Fruit fly (Drosophila melanogaster) whole organism, embryonic: ENCODE results near the gene mRpL15.

Experiments used
- CG10431 ChIP-seq: fragments of 200-800 bp; sonication (Bioruptor generic); optimal IDR thresholded peaks from 3 replicates; lab custom pipeline; 2018; ENCODE audit warnings: missing biosample characterization, mild to moderate bottlenecking, missing genetic modification characterization
- CG1233 ChIP-seq: fragments of 200-800 bp; sonication (Bioruptor generic); optimal IDR thresholded peaks from 4 replicates; lab custom pipeline; 2018; ENCODE audit warnings: missing biosample characterization, mild to moderate bottlenecking, missing genetic modification characterization
- CG13296 ChIP-seq: fragments of 200-800 bp; sonication (Bioruptor generic); optimal IDR thresholded peaks from 3 replicates; lab custom pipeline; 2018; ENCODE audit warnings: missing biosample characterization, mild to moderate bottlenecking, missing genetic modification characterization
- CG14441 ChIP-seq: fragments of 200-800 bp; sonication (Bioruptor generic); IDR thresholded peaks from 2 replicates; pipeline ENCODE4 v1.3.6; 2022; ENCODE audit warnings: missing biosample characterization, missing genetic modification characterization
- CG14667 ChIP-seq: fragments of 200-800 bp; sonication (Bioruptor generic); IDR thresholded peaks from 2 replicates; pipeline ENCODE4 v1.3.6; 2022; ENCODE audit warnings: missing biosample characterization, missing genetic modification characterization
- CG14860 ChIP-seq: fragments of 200-800 bp; sonication (Bioruptor generic); IDR thresholded peaks from 3 replicates; pipeline ENCODE4 v1.3.6; 2022; ENCODE audit warnings: missing biosample characterization, missing genetic modification characterization; ENCODE audit not compliant: partially characterized antibody
- CG15011 ChIP-seq: fragments of 200-800 bp; sonication (Bioruptor generic); optimal IDR thresholded peaks from 3 replicates; lab custom pipeline; 2018; ENCODE audit warnings: missing biosample characterization, mild to moderate bottlenecking, missing genetic modification characterization
- CG15601 ChIP-seq: fragments of 200-800 bp; sonication (Bioruptor generic); optimal IDR thresholded peaks from 3 replicates; lab custom pipeline; 2019; ENCODE audit warnings: missing biosample characterization, mild to moderate bottlenecking, missing genetic modification characterization, moderate library complexity
- CG18619 ChIP-seq: fragments of 200-800 bp; sonication (Bioruptor generic); optimal IDR thresholded peaks from 3 replicates; lab custom pipeline; 2017; ENCODE audit warnings: missing biosample characterization, mild to moderate bottlenecking, missing genetic modification characterization
- CG2875 ChIP-seq: fragments of 200-800 bp; sonication (Bioruptor generic); optimal IDR thresholded peaks from 2 replicates; lab custom pipeline; 2017; ENCODE audit warnings: missing biosample characterization, mild to moderate bottlenecking, missing genetic modification characterization, missing genetic modification reagents
- CG30403 ChIP-seq: fragments of 200-800 bp; sonication (Bioruptor generic); optimal IDR thresholded peaks from 3 replicates; lab custom pipeline; 2016; ENCODE audit warnings: missing biosample characterization, missing genetic modification characterization
- CG32532 ChIP-seq: fragments of 200-800 bp; sonication (Bioruptor generic); IDR thresholded peaks from 2 replicates; pipeline ENCODE4 v1.3.6; 2022; ENCODE audit warnings: missing biosample characterization, missing genetic modification characterization
- CG32772 ChIP-seq: fragments of 200-800 bp; sonication (Bioruptor generic); IDR thresholded peaks from 2 replicates; pipeline ENCODE4 v1.3.6; 2022; ENCODE audit warnings: missing biosample characterization, missing genetic modification characterization
- CG33557 ChIP-seq: fragments of 200-800 bp; sonication (Bioruptor generic); optimal IDR thresholded peaks from 2 replicates; lab custom pipeline; 2019; ENCODE audit warnings: missing biosample characterization, mild to moderate bottlenecking, missing genetic modification characterization, moderate library complexity
- CG4360 ChIP-seq: fragments of 200-800 bp; sonication (Bioruptor generic); IDR thresholded peaks from 2 replicates; pipeline ENCODE4 v1.3.6; 2022; ENCODE audit warnings: missing biosample characterization, missing genetic modification characterization
- CG6654 ChIP-seq: fragments of 200-800 bp; sonication (Bioruptor generic); optimal IDR thresholded peaks from 2 replicates; lab custom pipeline; 2017; ENCODE audit warnings: missing biosample characterization, mild to moderate bottlenecking, missing genetic modification characterization
- CG7987 ChIP-seq: fragments of 200-800 bp; sonication (Bioruptor generic); optimal IDR thresholded peaks from 2 replicates; lab custom pipeline; 2018; ENCODE audit warnings: missing biosample characterization, mild to moderate bottlenecking, missing genetic modification characterization, moderate library complexity
- CG8388 ChIP-seq: fragments of 200-800 bp; sonication (Bioruptor generic); optimal IDR thresholded peaks from 2 replicates; lab custom pipeline; 2019; ENCODE audit warnings: missing biosample characterization, mild to moderate bottlenecking, missing genetic modification characterization, moderate library complexity
- CG8924 ChIP-seq: fragments of 200-800 bp; optimal IDR thresholded peaks from 3 replicates; lab custom pipeline; 2019; ENCODE audit warnings: missing biosample characterization, mild to moderate bottlenecking, missing genetic modification characterization, moderate library complexity
- CG9437 ChIP-seq: fragments of 200-800 bp; sonication (Bioruptor generic); optimal IDR thresholded peaks from 2 replicates; lab custom pipeline; 2018; ENCODE audit warnings: missing biosample characterization, mild to moderate bottlenecking, missing genetic modification characterization
- CG9932 ChIP-seq: fragments of 200-800 bp; sonication (Bioruptor generic); IDR thresholded peaks from 2 replicates; pipeline ENCODE4 v1.3.6; 2022; ENCODE audit warnings: missing biosample characterization, missing genetic modification characterization
- Dbx ChIP-seq: fragments of 200-800 bp; sonication (Bioruptor generic); IDR thresholded peaks from 3 replicates; pipeline ENCODE4 v1.3.6; 2022; ENCODE audit warnings: missing biosample characterization, missing genetic modification characterization
- HHEX ChIP-seq: fragments of 200-800 bp; sonication (Bioruptor generic); optimal IDR thresholded peaks from 3 replicates; lab custom pipeline; 2017; ENCODE audit warnings: missing biosample characterization, mild to moderate bottlenecking, missing genetic modification characterization, missing genetic modification reagents
- Hr78 ChIP-seq, 2 experiments: fragments of 200-800 bp in 1 of 2; fragments of >200 bp in 1 of 2; sonication (Bioruptor generic) in 1 of 2; optimal IDR thresholded peaks; 2 replicates each; lab custom pipeline; 2017 to 2019; ENCODE audit warnings: missing biosample characterization in 2 of 2, missing genetic modification characterization in 2 of 2, mild to moderate bottlenecking in 1 of 2, moderate library complexity in 1 of 2
- Mad ChIP-seq: fragments of 200-800 bp; sonication (Bioruptor generic); optimal IDR thresholded peaks from 2 replicates; lab custom pipeline; 2016; ENCODE audit warnings: missing biosample characterization, missing genetic modification characterization
- Max ChIP-seq: fragments of 200-800 bp; sonication (Bioruptor generic); optimal IDR thresholded peaks from 2 replicates; lab custom pipeline; 2016; ENCODE audit warnings: missing biosample characterization, mild to moderate bottlenecking, missing genetic modification characterization
- Med ChIP-seq: fragments of 200-800 bp; sonication (Bioruptor generic); peaks from one replicate; lab custom pipeline; 2016; ENCODE audit warnings: missing biosample characterization, missing genetic modification characterization, mild to moderate bottlenecking, inconsistent platforms, moderate library complexity
- Sin3A ChIP-seq: fragments of >200 bp; optimal IDR thresholded peaks from 2 replicates; lab custom pipeline; 2018
- Sry-β ChIP-seq: fragments of 200-800 bp; sonication (Bioruptor generic); optimal IDR thresholded peaks from 2 replicates; lab custom pipeline; 2018; ENCODE audit warnings: missing biosample characterization, mild to moderate bottlenecking, missing genetic modification characterization, moderate library complexity
- Sry-δ ChIP-seq: fragments of 200-800 bp; sonication (Bioruptor generic); optimal IDR thresholded peaks from 2 replicates; lab custom pipeline; 2016; ENCODE audit warnings: missing biosample characterization, missing genetic modification characterization
- Trl ChIP-seq, 3 experiments: fragments of >200 bp in 2 of 3; fragments of 200-800 bp in 1 of 3; sonication (Bioruptor generic) in 1 of 3; optimal IDR thresholded peaks; 2 replicates in 1 of 3; 3 replicates in 2 of 3; lab custom pipeline; 2016 to 2017; ENCODE audit warnings: missing biosample characterization in 1 of 3, missing genetic modification characterization in 1 of 3
- Xbp1 ChIP-seq: fragments of 200-800 bp; sonication (Bioruptor generic); optimal IDR thresholded peaks from 3 replicates; lab custom pipeline; 2016; ENCODE audit warnings: missing biosample characterization, mild to moderate bottlenecking, missing genetic modification characterization
- Xrp1 ChIP-seq: fragments of 200-800 bp; sonication (Bioruptor generic); IDR thresholded peaks from 2 replicates; pipeline ENCODE4 v1.3.6; 2022; ENCODE audit warnings: missing biosample characterization, missing genetic modification characterization
- aop ChIP-seq: fragments of 200-800 bp; sonication (Bioruptor generic); IDR thresholded peaks from 2 replicates; pipeline ENCODE4 v1.3.6; 2022; ENCODE audit warnings: missing biosample characterization, missing genetic modification characterization
- bcd ChIP-seq: fragments of 200-800 bp; sonication (Bioruptor generic); optimal IDR thresholded peaks from 2 replicates; lab custom pipeline; 2017; ENCODE audit warnings: missing biosample characterization, mild to moderate bottlenecking, missing genetic modification characterization
- cad ChIP-seq: fragments of >200 bp; optimal IDR thresholded peaks from 2 replicates; lab custom pipeline; 2017; ENCODE audit warnings: missing biosample characterization, missing genetic modification characterization
- caup ChIP-seq: fragments of 200-800 bp; sonication (Bioruptor generic); optimal IDR thresholded peaks from 3 replicates; lab custom pipeline; 2017; ENCODE audit warnings: missing biosample characterization, mild to moderate bottlenecking, missing genetic modification characterization, moderate library complexity; ENCODE audit not compliant: severe bottlenecking
- ci ChIP-seq: fragments of 200-800 bp; sonication (Bioruptor generic); IDR thresholded peaks from 3 replicates; pipeline ENCODE4 v1.3.6; 2022; ENCODE audit warnings: missing biosample characterization, missing genetic modification characterization
- ewg ChIP-seq: fragments of 200-800 bp; sonication (Bioruptor generic); optimal IDR thresholded peaks from 3 replicates; lab custom pipeline; 2017; ENCODE audit warnings: mild to moderate bottlenecking, missing biosample characterization, missing genetic modification reagents, missing genetic modification characterization
- ftz-f1 ChIP-seq: fragments of 200-800 bp; sonication (Bioruptor generic); optimal IDR thresholded peaks from 2 replicates; lab custom pipeline; 2016; ENCODE audit warnings: missing biosample characterization, missing genetic modification characterization
- gsb ChIP-seq: fragments of 200-800 bp; sonication (Bioruptor generic); IDR thresholded peaks from 2 replicates; pipeline ENCODE4 v1.3.6; 2022; ENCODE audit warnings: missing biosample characterization, missing genetic modification characterization
- hkb ChIP-seq, 2 experiments: fragments of 200-800 bp in 1 of 2; fragments of >200 bp in 1 of 2; sonication (Bioruptor generic) in 1 of 2; IDR thresholded peaks in 1 of 2; optimal IDR thresholded peaks in 1 of 2; 2 replicates each; pipeline versions ENCODE4 v1.3.6 to Lab custom; 2017 to 2022; ENCODE audit warnings: missing biosample characterization in 1 of 2, missing genetic modification characterization in 1 of 2
- kni ChIP-seq: fragments of 200-800 bp; sonication (Bioruptor generic); optimal IDR thresholded peaks from 3 replicates; lab custom pipeline; 2017; ENCODE audit warnings: mild to moderate bottlenecking, missing biosample characterization, missing genetic modification reagents, missing genetic modification characterization
- mam ChIP-seq: fragments of 200-800 bp; sonication (Bioruptor generic); optimal IDR thresholded peaks from 3 replicates; lab custom pipeline; 2016; ENCODE audit warnings: missing biosample characterization, missing genetic modification characterization
- repo ChIP-seq: fragments of 200-800 bp; sonication (Bioruptor generic); optimal IDR thresholded peaks from 2 replicates; lab custom pipeline; 2016; ENCODE audit warnings: missing biosample characterization, missing genetic modification characterization
- sd ChIP-seq: fragments of 200-800 bp; sonication (Bioruptor generic); optimal IDR thresholded peaks from 3 replicates; lab custom pipeline; 2018; ENCODE audit warnings: missing biosample characterization, mild to moderate bottlenecking, missing genetic modification characterization, moderate library complexity
- sima ChIP-seq: fragments of 200-800 bp; sonication (Bioruptor generic); optimal IDR thresholded peaks from 2 replicates; lab custom pipeline; 2016; ENCODE audit warnings: missing biosample characterization, missing genetic modification characterization
- slp2 ChIP-seq: fragments of 200-800 bp; sonication (Bioruptor generic); optimal IDR thresholded peaks from 2 replicates; lab custom pipeline; 2016; ENCODE audit warnings: missing biosample characterization, missing genetic modification characterization
- tgo ChIP-seq: fragments of 200-800 bp; sonication (Bioruptor generic); IDR thresholded peaks from 3 replicates; pipeline ENCODE4 v1.3.6; 2022; ENCODE audit warnings: missing biosample characterization, missing genetic modification characterization

mRpL15 gene

dm6 chr3L:20442674-20443313 is 6.8 kb upstream of the mRpL15 start (continued):
- TF ChIP-seq CG33557 (GFP tag; lab: Kevin White, UChicago) (no peak), CG4360 (0 out of 2 replicates have a peak, but pooled peaks have one; percentile 26), CG15601 (no peak), gsb (no peak), sima (no peak), CG14441 (no peak), CG15011 (GFP tag; lab: Kevin White, UChicago) (no peak), CG8924 (tag; lab: Kevin White, UChicago) (no peak), CG9932 (GFP tag; lab: Robert Waterston, UW) (no peak), bcd (no peak), Sin3A (no peak), ftz-f1 (no peak), Dbx (GFP tag; lab: Robert Waterston, UW) (no peak), Hr78 (GFP tag; optimal IDR thresholded peaks at IDR 0.05; lab: Kevin White, UChicago) (no peak), tgo (GFP tag; lab: Robert Waterston, UW) (no peak), aop (GFP tag; lab: Robert Waterston, UW) (no peak), CG1233 (GFP tag; lab: Kevin White, UChicago) (no peak), Trl (optimal IDR thresholded peaks at IDR 0.05; lab: Kevin White, UChicago) (peak; percentile 72 to 78), Trl (GFP tag; optimal IDR thresholded peaks at IDR 0.05; lab: Kevin White, UChicago) (no peak), CG18619 (GFP tag; lab: Kevin White, UChicago) (no peak), hkb (optimal IDR thresholded peaks at IDR 0.05; lab: Kevin White, UChicago) (no peak), hkb (GFP tag; IDR thresholded peaks at IDR 0.05; lab: Robert Waterston, UW) (no peak), CG14860 (no peak), ewg (peak; percentile 86), CG8388 (GFP tag; lab: Kevin White, UChicago) (no peak), sd (tag; lab: Kevin White, UChicago) (peak; percentile 12), mam (GFP tag; lab: Kevin White, UChicago) (no peak), CG32532 (GFP tag; lab: Robert Waterston, UW) (no peak), HHEX (GFP tag; lab: Kevin White, UChicago) (no peak), Sry-β (GFP tag; lab: Kevin White, UChicago) (no peak), CG14667 (GFP tag; lab: Robert Waterston, UW) (no peak), CG6654 (GFP tag; lab: Kevin White, UChicago) (peak; percentile 99), caup (GFP tag; lab: Kevin White, UChicago) (no peak), CG7987 (GFP tag; lab: Kevin White, UChicago) (no peak), CG10431 (GFP tag; lab: Kevin White, UChicago) (no peak), ci (GFP tag; lab: Robert Waterston, UW) (no peak), CG13296 (GFP tag; lab: Kevin White, UChicago) (no peak)

- TF ChIP-seq slp2 (GFP tag; lab: Kevin White, UChicago) (peak; percentile 34), Sry-δ (GFP tag; lab: Kevin White, UChicago) (no peak), CG9437 (GFP tag; lab: Kevin White, UChicago) (peak; percentile 89), Xrp1 (GFP tag; lab: Robert Waterston, UW) (peak; percentile 84), CG32772 (GFP tag; lab: Robert Waterston, UW) (peak; percentile 71), CG30403 (GFP tag; lab: Kevin White, UChicago) (peak; percentile 89), kni (no peak), Med (GFP tag; lab: Kevin White, UChicago) (peak; percentile 64), Max (GFP tag; lab: Kevin White, UChicago) (peak; percentile 77), Mad (GFP tag; lab: Kevin White, UChicago) (no peak), CG2875 (GFP tag; lab: Kevin White, UChicago) (peak; percentile 78), repo (GFP tag; lab: Kevin White, UChicago) (no peak), cad (GFP tag; lab: Kevin White, UChicago) (no peak), Xbp1 (GFP tag; lab: Kevin White, UChicago) (peak; percentile 83)
Observed at dm6 chr3L:20441632-20442469, 5.8 kb upstream of the mRpL15 start, which contains the start of gene CG5910. Gene CG5910, plus strand, starts transcription at chr3L:20442419.
